Fruit fly (Drosophila melanogaster): Measurements from ENCODE around the gene sturkopf.

Gene sturkopf

dm6 chr3L:1349942-1350923 is 37.1 kb upstream of the sturkopf start (continued):
- no peak for TF ChIP-seq CG9876 (GFP tag; optimal IDR thresholded peaks at IDR 0.05)
- no peak; the same call in 1 of the 2 replicates for TF ChIP-seq sisA (GFP tag; IDR thresholded peaks at IDR 0.05)
- TF ChIP-seq dysf (GFP tag; IDR thresholded peaks at IDR 0.05): 0 out of 3 replicates have a peak, but pooled peaks have one; percentile 5
- TF ChIP-seq CG7556 (GFP tag; optimal IDR thresholded peaks at IDR 0.05): no peak
- peak; percentile 77 for TF ChIP-seq slbo (GFP tag; IDR thresholded peaks at IDR 0.05)
- TF ChIP-seq CG34224 (GFP tag; IDR thresholded peaks at IDR 0.05; ENCODE audit: partially characterized antibody): peak; percentile 99
- peak; percentile 21 for TF ChIP-seq CG33213 (GFP tag; optimal IDR thresholded peaks at IDR 0.05)
- TF ChIP-seq CG6272 (GFP tag; IDR thresholded peaks at IDR 0.05): peak; percentile 57
- TF ChIP-seq gt (GFP tag; IDR thresholded peaks at IDR 0.05): no peak
- peak; percentile 88 for TF ChIP-seq Dref (GFP tag; IDR thresholded peaks at IDR 0.05)
- no peak for TF ChIP-seq Usf (GFP tag; optimal IDR thresholded peaks at IDR 0.05)
- peak; percentile 45 for TF ChIP-seq CG15479 (GFP tag; optimal IDR thresholded peaks at IDR 0.05)
- peak; percentile 10; the same call in 1 of the 3 replicates for TF ChIP-seq otp (GFP tag; IDR thresholded peaks at IDR 0.05)
- TF ChIP-seq Scr (GFP tag; IDR thresholded peaks at IDR 0.05; ENCODE audit: partially characterized antibody): peak; percentile 98
- no peak for TF ChIP-seq zf30C (GFP tag; optimal IDR thresholded peaks at IDR 0.05)
- TF ChIP-seq Pdp1 (GFP tag; optimal IDR thresholded peaks at IDR 0.05): peak; percentile 11 to 25
- peak; percentile 96 for TF ChIP-seq chinmo (GFP tag; IDR thresholded peaks at IDR 0.05; ENCODE audit: partially characterized antibody)
- peak; percentile 98 for TF ChIP-seq knrl (GFP tag; IDR thresholded peaks at IDR 0.05; ENCODE audit: partially characterized antibody)
- no peak for TF ChIP-seq CG10321 (GFP tag; IDR thresholded peaks at IDR 0.05)
- TF ChIP-seq CG7786 (GFP tag; optimal IDR thresholded peaks at IDR 0.05): peak; percentile 1
- peak; percentile 33 for TF ChIP-seq CG17186 (GFP tag; optimal IDR thresholded peaks at IDR 0.05)
- 0 out of 2 replicates have a peak, but pooled peaks have one; percentile 48 for TF ChIP-seq Rfx (GFP tag; IDR thresholded peaks at IDR 0.05)
- peak; percentile 59 for TF ChIP-seq gfzf (GFP tag; optimal IDR thresholded peaks at IDR 0.05)
- peak; percentile 6 for TF ChIP-seq Blimp-1 (GFP tag; optimal IDR thresholded peaks at IDR 0.05)
- peak; percentile 33 for TF ChIP-seq az2 (GFP tag; optimal IDR thresholded peaks at IDR 0.05)
- TF ChIP-seq ash1 (GFP tag; optimal IDR thresholded peaks at IDR 0.05): no peak
- TF ChIP-seq CG15269 (tag; optimal IDR thresholded peaks at IDR 0.05): peak; percentile 38
- peak; percentile 68 for TF ChIP-seq phol (tag; optimal IDR thresholded peaks at IDR 0.05)
- 0 out of 2 replicates have a peak, but pooled peaks have one; percentile 9 for TF ChIP-seq CG14014 (GFP tag; IDR thresholded peaks at IDR 0.05)
- peak; percentile 39; the same call in 1 of the 2 replicates for TF ChIP-seq CG7372 (GFP tag; IDR thresholded peaks at IDR 0.05)
- TF ChIP-seq CG3407 (GFP tag; optimal IDR thresholded peaks at IDR 0.05): no peak
- TF ChIP-seq CG18262 (tag; optimal IDR thresholded peaks at IDR 0.05): peak; percentile 50
- peak; percentile 43 for TF ChIP-seq CG13424 (tag; optimal IDR thresholded peaks at IDR 0.05)
- peak; percentile 41 for TF ChIP-seq Nf-YC (tag; optimal IDR thresholded peaks at IDR 0.05)
- TF ChIP-seq ind (GFP tag; optimal IDR thresholded peaks at IDR 0.05): peak; percentile 26
- peak; percentile 20 for TF ChIP-seq her (GFP tag; optimal IDR thresholded peaks at IDR 0.05)
- TF ChIP-seq CG12299 (tag; optimal IDR thresholded peaks at IDR 0.05): no peak
- peak; percentile 66; the same call in 1 of the 3 replicates for TF ChIP-seq CG11456 (GFP tag; IDR thresholded peaks at IDR 0.05)
- TF ChIP-seq crc (GFP tag; optimal IDR thresholded peaks at IDR 0.05): peak; percentile 0
- TF ChIP-seq trem (tag; optimal IDR thresholded peaks at IDR 0.05): peak; percentile 54
- peak; percentile 90 for TF ChIP-seq Ets65A (GFP tag)
- TF ChIP-seq zen2 (GFP tag; IDR thresholded peaks at IDR 0.05; ENCODE audit: partially characterized antibody): peak; percentile 98
- TF ChIP-seq CG6813 (GFP tag; optimal IDR thresholded peaks at IDR 0.05): no peak
- TF ChIP-seq Xbp1 (GFP tag; optimal IDR thresholded peaks at IDR 0.05): peak; percentile 46
- TF ChIP-seq Dip3 (GFP tag; optimal IDR thresholded peaks at IDR 0.05): no peak
- TF ChIP-seq vnd (GFP tag; IDR thresholded peaks at IDR 0.05; ENCODE audit: partially characterized antibody): peak; percentile 97
- TF ChIP-seq CG15514 (GFP tag; optimal IDR thresholded peaks at IDR 0.05): peak; percentile 69

All from whole organism, embryonic.